Fruit fly (Drosophila melanogaster) whole organism, prepupa: ENCODE results near the gene D.
A peak's percentile ranks its signal among the peaks of the same experiment; 100 is the strongest.

Experiments used
- Blimp-1 ChIP-seq: fragments of 200-800 bp; sonication (Bioruptor generic); optimal IDR thresholded peaks from 3 replicates; lab custom pipeline; 2017; ENCODE audit warnings: missing biosample characterization, missing genetic modification characterization, mild to moderate bottlenecking, moderate library complexity, missing genetic modification reagents
- CG10631 ChIP-seq: fragments of 200-800 bp; sonication (Bioruptor generic); optimal IDR thresholded peaks from 2 replicates; lab custom pipeline; 2016; ENCODE audit warnings: missing biosample characterization, missing genetic modification characterization
- CG10669 ChIP-seq: fragments of 200-800 bp; sonication (Bioruptor generic); optimal IDR thresholded peaks from 3 replicates; lab custom pipeline; 2018; ENCODE audit warnings: missing biosample characterization, mild to moderate bottlenecking, missing genetic modification characterization, moderate library complexity
- CG11762 ChIP-seq: fragments of 200-800 bp; sonication (Bioruptor generic); optimal IDR thresholded peaks from 3 replicates; lab custom pipeline; 2016; ENCODE audit warnings: missing biosample characterization, missing genetic modification characterization; ENCODE audit not compliant: insufficient read depth
- CG15336 ChIP-seq: fragments of 200-800 bp; sonication (Bioruptor generic); IDR thresholded peaks from 2 replicates; pipeline ENCODE4 v1.3.6; 2022; ENCODE audit warnings: missing biosample characterization, missing genetic modification characterization
- CG1621 ChIP-seq: fragments of 200-800 bp; sonication (Bioruptor generic); optimal IDR thresholded peaks from 3 replicates; lab custom pipeline; 2018; ENCODE audit warnings: missing biosample characterization, mild to moderate bottlenecking, missing genetic modification characterization
- CG3032 ChIP-seq: fragments of 200-800 bp; optimal IDR thresholded peaks from 2 replicates; lab custom pipeline; 2019; ENCODE audit warnings: missing biosample characterization, mild to moderate bottlenecking, missing genetic modification characterization, moderate library complexity
- CG31627 ChIP-seq: fragments of 200-800 bp; sonication (Bioruptor generic); optimal IDR thresholded peaks from 3 replicates; lab custom pipeline; 2016; ENCODE audit warnings: missing biosample characterization, missing genetic modification characterization
- CG32006 ChIP-seq: fragments of 200-800 bp; sonication (Bioruptor generic); optimal IDR thresholded peaks from 3 replicates; lab custom pipeline; 2017; ENCODE audit warnings: missing biosample characterization, mild to moderate bottlenecking, missing genetic modification characterization
- CG3919 ChIP-seq: fragments of 200-800 bp; sonication (Bioruptor generic); optimal IDR thresholded peaks from 3 replicates; lab custom pipeline; 2016; ENCODE audit warnings: missing biosample characterization, missing genetic modification characterization
- CG6163 ChIP-seq: fragments of 200-800 bp; sonication (Bioruptor generic); IDR thresholded peaks from 3 replicates; pipeline ENCODE4 v1.3.6; 2022; ENCODE audit warnings: missing biosample characterization, missing genetic modification characterization
- CG6276 ChIP-seq: fragments of 200-800 bp; sonication (Bioruptor generic); optimal IDR thresholded peaks from 2 replicates; lab custom pipeline; 2017; ENCODE audit warnings: missing biosample characterization, mild to moderate bottlenecking, missing genetic modification characterization
- CG6854 ChIP-seq: fragments of 200-800 bp; sonication (Bioruptor generic); optimal IDR thresholded peaks from 2 replicates; lab custom pipeline; 2017; ENCODE audit warnings: missing biosample characterization, mild to moderate bottlenecking, missing genetic modification characterization
- CG7368 ChIP-seq: fragments of 200-800 bp; sonication (Bioruptor generic); optimal IDR thresholded peaks from 3 replicates; lab custom pipeline; 2016; ENCODE audit warnings: missing biosample characterization, missing genetic modification characterization
- CG8119 ChIP-seq: fragments of 200-800 bp; sonication (Bioruptor generic); IDR thresholded peaks from 3 replicates; pipeline ENCODE4 v1.3.6; 2022; ENCODE audit warnings: missing biosample characterization, missing genetic modification characterization
- CG8632 ChIP-seq: fragments of 200-800 bp; sonication (Bioruptor generic); optimal IDR thresholded peaks from 3 replicates; lab custom pipeline; 2016; ENCODE audit warnings: missing biosample characterization, missing genetic modification characterization
- Eip75B ChIP-seq: fragments of 200-800 bp; sonication (Bioruptor generic); optimal IDR thresholded peaks from 3 replicates; lab custom pipeline; 2016; ENCODE audit warnings: missing biosample characterization, missing genetic modification characterization
- Eip93F ChIP-seq: fragments of 200-800 bp; sonication (Bioruptor generic); optimal IDR thresholded peaks from 2 replicates; lab custom pipeline; 2016; ENCODE audit warnings: missing biosample characterization, mild to moderate bottlenecking, missing genetic modification characterization
- Gug ChIP-seq: fragments of 200-800 bp; sonication (Bioruptor generic); IDR thresholded peaks from 2 replicates; pipeline ENCODE4 v1.3.6; 2022; ENCODE audit warnings: missing biosample characterization, missing genetic modification characterization
- Hr38 ChIP-seq: sonication (Bioruptor generic); optimal IDR thresholded peaks from 2 replicates; lab custom pipeline; 2016; ENCODE audit warnings: missing biosample characterization, missing genetic modification characterization
- Hr39 ChIP-seq: fragments of 200-800 bp; sonication (Bioruptor generic); optimal IDR thresholded peaks from 2 replicates; lab custom pipeline; 2016; ENCODE audit warnings: missing biosample characterization, missing genetic modification characterization
- Hr4 ChIP-seq: fragments of 200-800 bp; sonication (Bioruptor generic); optimal IDR thresholded peaks from 3 replicates; lab custom pipeline; 2016; ENCODE audit warnings: missing biosample characterization, missing genetic modification characterization
- Lpt ChIP-seq: fragments of 200-800 bp; sonication (Bioruptor generic); optimal IDR thresholded peaks from 3 replicates; lab custom pipeline; 2016; ENCODE audit warnings: missing biosample characterization, missing genetic modification characterization
- Met ChIP-seq: fragments of 200-800 bp; sonication (Bioruptor generic); optimal IDR thresholded peaks from 3 replicates; lab custom pipeline; 2016; ENCODE audit warnings: missing biosample characterization, missing genetic modification characterization
- OdsH ChIP-seq: fragments of 200-800 bp; sonication (Bioruptor generic); optimal IDR thresholded peaks from 3 replicates; lab custom pipeline; 2016; ENCODE audit warnings: missing biosample characterization, missing genetic modification characterization
- Smox ChIP-seq: fragments of 200-800 bp; sonication (Bioruptor generic); optimal IDR thresholded peaks from 3 replicates; lab custom pipeline; 2016; ENCODE audit warnings: missing biosample characterization, missing genetic modification characterization
- Sox14 ChIP-seq: fragments of 200-800 bp; sonication (Bioruptor generic); optimal IDR thresholded peaks from 3 replicates; lab custom pipeline; 2016; ENCODE audit warnings: missing biosample characterization, missing genetic modification characterization
- Sox15 ChIP-seq: fragments of 200-800 bp; sonication (Bioruptor generic); optimal IDR thresholded peaks from 3 replicates; lab custom pipeline; 2016; ENCODE audit warnings: missing biosample characterization, missing genetic modification characterization
- achi ChIP-seq: fragments of 200-800 bp; sonication (Bioruptor generic); optimal IDR thresholded peaks from 3 replicates; lab custom pipeline; 2016; ENCODE audit warnings: missing biosample characterization, missing genetic modification characterization
- acj6 ChIP-seq: fragments of 200-800 bp; sonication (Bioruptor generic); optimal IDR thresholded peaks from 3 replicates; lab custom pipeline; 2016; ENCODE audit warnings: missing biosample characterization, missing genetic modification characterization
- cyc ChIP-seq: fragments of 200-800 bp; sonication (Bioruptor generic); optimal IDR thresholded peaks from 3 replicates; lab custom pipeline; 2016; ENCODE audit warnings: missing biosample characterization, missing genetic modification characterization
- dac ChIP-seq: fragments of 200-800 bp; sonication (Bioruptor generic); optimal IDR thresholded peaks from 2 replicates; lab custom pipeline; 2017; ENCODE audit warnings: missing biosample characterization, mild to moderate bottlenecking, missing genetic modification characterization
- eg ChIP-seq: fragments of 200-800 bp; sonication (Bioruptor generic); IDR thresholded peaks from 3 replicates; pipeline ENCODE4 v1.3.6; 2022; ENCODE audit warnings: missing biosample characterization, missing genetic modification characterization
- esn ChIP-seq: fragments of 200-800 bp; sonication (Bioruptor generic); optimal IDR thresholded peaks from 2 replicates; lab custom pipeline; 2016; ENCODE audit warnings: missing biosample characterization, mild to moderate bottlenecking, missing genetic modification characterization, moderate library complexity
- fd59A ChIP-seq: fragments of 200-800 bp; sonication (Bioruptor generic); optimal IDR thresholded peaks from 2 replicates; lab custom pipeline; 2017; ENCODE audit warnings: missing biosample characterization, mild to moderate bottlenecking, missing genetic modification characterization, missing genetic modification reagents
- fkh ChIP-seq: fragments of 200-800 bp; sonication (Bioruptor generic); optimal IDR thresholded peaks from 3 replicates; lab custom pipeline; 2017; ENCODE audit warnings: missing biosample characterization, mild to moderate bottlenecking, missing genetic modification characterization, moderate library complexity
- net ChIP-seq: fragments of 200-800 bp; sonication (Bioruptor generic); optimal IDR thresholded peaks from 3 replicates; lab custom pipeline; 2016; ENCODE audit warnings: missing biosample characterization, missing genetic modification characterization
- pdm3 ChIP-seq: fragments of 200-800 bp; sonication (Bioruptor generic); optimal IDR thresholded peaks from 3 replicates; lab custom pipeline; 2016; ENCODE audit warnings: missing biosample characterization, missing genetic modification characterization
- svp ChIP-seq: fragments of 200-800 bp; sonication (Bioruptor generic); peaks from one replicate; lab custom pipeline; 2016; ENCODE audit warnings: missing biosample characterization, missing genetic modification characterization
- vri ChIP-seq: fragments of 200-800 bp; sonication (Bioruptor generic); optimal IDR thresholded peaks from 3 replicates; lab custom pipeline; 2016; ENCODE audit warnings: missing biosample characterization, mild to moderate bottlenecking, missing genetic modification characterization

The D gene

dm6 chr3L:14190625-14191475 lies 12.4 kb upstream of the D start, which contains the start of gene nuf (continued):
- peak; percentile 39; the same call in 1 of the 3 replicates for TF ChIP-seq CG8119 (GFP tag; lab: Robert Waterston, UW)
- TF ChIP-seq, all 60 proteins: peak for 27

- peak; percentile 47 for TF ChIP-seq Hr39 (GFP tag; lab: Kevin White, UChicago)
- TF ChIP-seq Hr38: no peak
- TF ChIP-seq CG10631: no peak
- peak; percentile 54 for TF ChIP-seq pdm3 (GFP tag; lab: Kevin White, UChicago)
- no peak for TF ChIP-seq CG3032 (tag; lab: Kevin White, UChicago)
- no peak for TF ChIP-seq CG1621 (tag; lab: Kevin White, UChicago)
- no peak for TF ChIP-seq CG6276 (GFP tag; lab: Kevin White, UChicago)
- no peak for TF ChIP-seq fd59A
- TF ChIP-seq Lpt (GFP tag; lab: Kevin White, UChicago): peak; percentile 33
- peak; percentile 70 for TF ChIP-seq cyc (GFP tag; lab: Kevin White, UChicago)
- TF ChIP-seq Eip75B (GFP tag; lab: Kevin White, UChicago): no peak
- no peak for TF ChIP-seq vri (GFP tag; lab: Kevin White, UChicago)
- TF ChIP-seq CG6854 (GFP tag; lab: Kevin White, UChicago): no peak
- TF ChIP-seq net: peak; percentile 32
- TF ChIP-seq Eip93F (GFP tag; lab: Kevin White, UChicago): no peak
- TF ChIP-seq CG8632 (GFP tag; lab: Kevin White, UChicago): peak; percentile 10
- peak; percentile 84 for TF ChIP-seq CG15336
- peak; percentile 34 for TF ChIP-seq CG31627 (GFP tag; lab: Kevin White, UChicago)
- peak; percentile 43 for TF ChIP-seq CG32006 (GFP tag; lab: Kevin White, UChicago)
- TF ChIP-seq CG11762 (GFP tag; lab: Kevin White, UChicago): peak; percentile 35
- TF ChIP-seq fkh (GFP tag; lab: Kevin White, UChicago): no peak
- no peak for TF ChIP-seq Hr4 (GFP tag; lab: Kevin White, UChicago)
- no peak for TF ChIP-seq dac (GFP tag; lab: Kevin White, UChicago)
- TF ChIP-seq CG3919: peak; percentile 61
- peak; percentile 88 for TF ChIP-seq Blimp-1 (GFP tag; lab: Kevin White, UChicago)
- TF ChIP-seq esn (GFP tag; lab: Kevin White, UChicago): peak; percentile 9
- peak; percentile 37 for TF ChIP-seq CG7368 (GFP tag; lab: Kevin White, UChicago)
- TF ChIP-seq Gug (GFP tag; lab: Robert Waterston, UW): peak; percentile 59
- TF ChIP-seq Met (GFP tag; lab: Kevin White, UChicago): peak; percentile 16
- peak; percentile 86 for TF ChIP-seq CG6163 (GFP tag; lab: Robert Waterston, UW)
- peak; percentile 11 for TF ChIP-seq achi (GFP tag; lab: Kevin White, UChicago)
- peak; percentile 62 for TF ChIP-seq CG10669 (GFP tag; lab: Kevin White, UChicago)
- TF ChIP-seq svp: peak; percentile 15
- no peak for TF ChIP-seq Sox15 (GFP tag; lab: Kevin White, UChicago)
- peak; percentile 36 for TF ChIP-seq OdsH (GFP tag; lab: Kevin White, UChicago)
- TF ChIP-seq eg (GFP tag; lab: Robert Waterston, UW): peak; percentile 81
- TF ChIP-seq Sox14 (GFP tag; lab: Kevin White, UChicago): no peak
- no peak for TF ChIP-seq acj6 (GFP tag; lab: Kevin White, UChicago)
- peak; percentile 8 for TF ChIP-seq Smox (GFP tag; lab: Kevin White, UChicago)
- TF ChIP-seq CG8119 (GFP tag; lab: Robert Waterston, UW): peak; percentile 79; the same call in 2 of the 3 replicates
These were observed 11.7 kb upstream of the D start for dm6 chr3L:14189957-14190624.
